Worm (Caenorhabditis elegans) whole organism, late embryonic: ENCODE data around the gene lmtr-5.

ENCODE experiments used
- F13H6.1 ChIP-seq: sonication (generic microtip); optimal IDR thresholded peaks from 2 replicates; lab custom pipeline; 2016; ENCODE audit warnings: missing genetic modification characterization, missing compliant biosample characterization
- K02D7.2 ChIP-seq: sonication (generic microtip); optimal IDR thresholded peaks from 2 replicates; lab custom pipeline; 2017; ENCODE audit warnings: mild to moderate bottlenecking, missing genetic modification characterization, missing compliant biosample characterization
- Y22D7AL.16 ChIP-seq: sonication (generic microtip); optimal IDR thresholded peaks from 2 replicates; lab custom pipeline; 2016; ENCODE audit warnings: missing genetic modification characterization, missing compliant biosample characterization
- ama-1 ChIP-seq: fragments of 150-350 bp; optimal IDR thresholded peaks from 2 replicates; lab custom pipeline; 2014
- ceh-14 ChIP-seq: sonication (generic microtip); optimal IDR thresholded peaks from 2 replicates; lab custom pipeline; 2016; ENCODE audit warnings: missing genotype, missing genetic modification characterization, missing compliant biosample characterization
- ceh-18 ChIP-seq: sonication (generic microtip); optimal IDR thresholded peaks from 2 replicates; lab custom pipeline; 2016; ENCODE audit warnings: missing genetic modification characterization, missing compliant biosample characterization
- ceh-19 ChIP-seq: fragments of 200-800 bp; sonication (Bioruptor generic); optimal IDR thresholded peaks from 2 replicates; lab custom pipeline; 2018; ENCODE audit warnings: mild to moderate bottlenecking, missing genetic modification characterization, missing compliant biosample characterization
- ceh-22 ChIP-seq: sonication (generic microtip); optimal IDR thresholded peaks from 2 replicates; lab custom pipeline; 2017; ENCODE audit warnings: missing biosample characterization, missing genetic modification characterization
- ceh-31 ChIP-seq: sonication (generic microtip); optimal IDR thresholded peaks from 2 replicates; lab custom pipeline; 2016; ENCODE audit warnings: missing genetic modification characterization, missing compliant biosample characterization
- ceh-6 ChIP-seq: fragments of 200-800 bp; sonication (Bioruptor generic); optimal IDR thresholded peaks from 2 replicates; lab custom pipeline; 2018; ENCODE audit warnings: mild to moderate bottlenecking, missing genetic modification characterization, missing compliant biosample characterization
- che-1 ChIP-seq: sonication (generic microtip); optimal IDR thresholded peaks from 2 replicates; lab custom pipeline; 2016; ENCODE audit warnings: mild to moderate bottlenecking, missing genetic modification characterization, missing compliant biosample characterization
- dmd-4 ChIP-seq: sonication (generic microtip); optimal IDR thresholded peaks from 2 replicates; lab custom pipeline; 2016; ENCODE audit warnings: borderline replicate concordance, missing genetic modification characterization, missing compliant biosample characterization
- elt-2 ChIP-seq: sonication (generic microtip); optimal IDR thresholded peaks from 2 replicates; lab custom pipeline; 2016; ENCODE audit warnings: missing genetic modification reagents, missing genetic modification characterization, missing compliant biosample characterization
- elt-4 ChIP-seq: sonication (generic microtip); optimal IDR thresholded peaks from 2 replicates; lab custom pipeline; 2016; ENCODE audit warnings: missing genetic modification characterization, missing compliant biosample characterization
- ets-4 ChIP-seq: sonication (generic microtip); optimal IDR thresholded peaks from 2 replicates; lab custom pipeline; 2016; ENCODE audit warnings: missing genetic modification characterization, missing compliant biosample characterization
- fax-1 ChIP-seq: sonication (generic microtip); optimal IDR thresholded peaks from 2 replicates; lab custom pipeline; 2016; ENCODE audit warnings: missing genotype, missing genetic modification characterization, missing compliant biosample characterization
- fkh-10 ChIP-seq: fragments of 150-350 bp; optimal IDR thresholded peaks from 2 replicates; lab custom pipeline; 2014; ENCODE audit warnings: missing biosample characterization, missing genetic modification reagents, missing genetic modification characterization
- fkh-6 ChIP-seq: sonication (generic microtip); optimal IDR thresholded peaks from 2 replicates; lab custom pipeline; 2016; ENCODE audit warnings: missing genetic modification characterization, missing compliant biosample characterization
- gmeb-2 ChIP-seq: sonication (generic microtip); optimal IDR thresholded peaks from 2 replicates; lab custom pipeline; 2016; ENCODE audit warnings: missing genetic modification characterization, inconsistent platforms, missing compliant biosample characterization
- hlh-15 ChIP-seq: sonication (generic microtip); optimal IDR thresholded peaks from 2 replicates; lab custom pipeline; 2016; ENCODE audit warnings: missing genetic modification characterization, missing compliant biosample characterization
- hlh-30 ChIP-seq: sonication (generic microtip); optimal IDR thresholded peaks from 2 replicates; lab custom pipeline; 2017; ENCODE audit warnings: antibody characterized with exemption, missing genetic modification characterization, missing compliant biosample characterization; ENCODE audit not compliant: insufficient read depth
- hlh-6 ChIP-seq: sonication (generic microtip); optimal IDR thresholded peaks from 2 replicates; lab custom pipeline; 2016; ENCODE audit warnings: missing genotype, missing genetic modification characterization, missing compliant biosample characterization
- lim-6 ChIP-seq: sonication (generic microtip); optimal IDR thresholded peaks from 2 replicates; lab custom pipeline; 2016; ENCODE audit warnings: missing genetic modification characterization, missing compliant biosample characterization
- madf-2 ChIP-seq: sonication (generic microtip); optimal IDR thresholded peaks from 2 replicates; lab custom pipeline; 2017; ENCODE audit warnings: missing genetic modification characterization, missing compliant biosample characterization
- nfya-1 ChIP-seq: sonication (generic microtip); optimal IDR thresholded peaks from 2 replicates; lab custom pipeline; 2017; ENCODE audit warnings: missing genetic modification characterization, mild to moderate bottlenecking, missing compliant biosample characterization, antibody characterized with exemption, moderate library complexity
- nhr-232 ChIP-seq: sonication (generic microtip); optimal IDR thresholded peaks from 2 replicates; lab custom pipeline; 2016; ENCODE audit warnings: missing genetic modification characterization, missing compliant biosample characterization
- npax-4 ChIP-seq: sonication (generic microtip); optimal IDR thresholded peaks from 2 replicates; lab custom pipeline; 2016; ENCODE audit warnings: missing genetic modification characterization, missing compliant biosample characterization
- odd-2 ChIP-seq: sonication (generic microtip); optimal IDR thresholded peaks from 2 replicates; lab custom pipeline; 2017; ENCODE audit warnings: antibody characterized with exemption, mild to moderate bottlenecking, missing genetic modification characterization, missing compliant biosample characterization
- pqm-1 ChIP-seq: sonication (generic microtip); optimal IDR thresholded peaks from 2 replicates; lab custom pipeline; 2016; ENCODE audit warnings: missing genetic modification characterization, missing compliant biosample characterization
- pros-1 ChIP-seq: fragments of 150-350 bp; optimal IDR thresholded peaks from 2 replicates; lab custom pipeline; 2014; ENCODE audit warnings: missing biosample characterization, missing genetic modification reagents, missing genetic modification characterization
- sdc-2 ChIP-seq: sonication (generic microtip); optimal IDR thresholded peaks from 2 replicates; lab custom pipeline; 2016; ENCODE audit warnings: missing genotype, missing genetic modification characterization, missing compliant biosample characterization
- sox-2 ChIP-seq: fragments of 200-800 bp; sonication (Bioruptor generic); IDR thresholded peaks from 2 replicates; pipeline ENCODE4 v1.3.6; 2022; ENCODE audit warnings: missing genetic modification reagents, missing genetic modification characterization, missing compliant biosample characterization
- sox-4 ChIP-seq: sonication (generic microtip); optimal IDR thresholded peaks from 2 replicates; lab custom pipeline; 2017; ENCODE audit warnings: mild to moderate bottlenecking, missing genetic modification characterization, inconsistent platforms, missing compliant biosample characterization
- syd-9 ChIP-seq: sonication (generic microtip); optimal IDR thresholded peaks from 2 replicates; lab custom pipeline; 2016; ENCODE audit warnings: mild to moderate bottlenecking, missing genetic modification characterization, moderate library complexity, missing compliant biosample characterization
- tbx-2 ChIP-seq: sonication (generic microtip); optimal IDR thresholded peaks from 2 replicates; lab custom pipeline; 2016; ENCODE audit warnings: missing genetic modification characterization, missing compliant biosample characterization
- tbx-7 ChIP-seq: sonication (generic microtip); optimal IDR thresholded peaks from 2 replicates; lab custom pipeline; 2016; ENCODE audit warnings: missing genotype, missing genetic modification characterization, missing compliant biosample characterization
- unc-42 ChIP-seq: sonication (generic microtip); optimal IDR thresholded peaks from 2 replicates; lab custom pipeline; 2016; ENCODE audit warnings: missing genotype, missing genetic modification characterization, missing compliant biosample characterization
- unc-55 ChIP-seq: sonication (generic microtip); optimal IDR thresholded peaks from 2 replicates; lab custom pipeline; 2017; ENCODE audit warnings: missing biosample characterization, missing genetic modification reagents, missing genetic modification characterization

The lmtr-5 gene

ce11 chrIII:3185232-3185631, 1.8 kb downstream of the lmtr-5 start:
- no peak for TF ChIP-seq sox-4 (tag; lab: Kevin White, UChicago)
- TF ChIP-seq unc-42 (tag; lab: Kevin White, UChicago), result no peak
- no peak for TF ChIP-seq nhr-232
- TF ChIP-seq unc-55 (GFP tag; lab: Kevin White, UChicago), result no peak
- TF ChIP-seq Y22D7AL.16 (tag; lab: Kevin White, UChicago), result no peak
- no peak for TF ChIP-seq fax-1 (tag; lab: Kevin White, UChicago)
- TF ChIP-seq sox-2 (GFP tag; lab: Robert Waterston, UW), result no peak
- no peak for TF ChIP-seq sdc-2 (tag; lab: Kevin White, UChicago)
- no peak for TF ChIP-seq ets-4
- no peak for TF ChIP-seq tbx-2
- no peak for TF ChIP-seq nfya-1 (tag; lab: Kevin White, UChicago)
- TF ChIP-seq pqm-1 (tag; lab: Kevin White, UChicago), result no peak
- no peak for TF ChIP-seq tbx-7 (tag; lab: Kevin White, UChicago)
- TF ChIP-seq lim-6 (tag; lab: Kevin White, UChicago), result no peak
- no peak for TF ChIP-seq ceh-19 (GFP tag; lab: Kevin White, UChicago)
- no peak for TF ChIP-seq ama-1
- TF ChIP-seq elt-4 (tag; lab: Kevin White, UChicago), result no peak
- no peak for TF ChIP-seq hlh-15 (tag; lab: Kevin White, UChicago)
- TF ChIP-seq ceh-31 (tag; lab: Kevin White, UChicago), result no peak

- TF ChIP-seq npax-4 (tag; lab: Kevin White, UChicago) (no peak), F13H6.1 (no peak), ceh-18 (tag; lab: Kevin White, UChicago) (no peak), gmeb-2 (tag; lab: Kevin White, UChicago) (no peak), hlh-30 (tag; lab: Kevin White, UChicago) (no peak), sdc-2 (tag; lab: Kevin White, UChicago) (no peak), syd-9 (no peak), elt-2 (tag; lab: Kevin White, UChicago) (no peak), fkh-6 (no peak)
Measured at ce11 chrIII:3185980-3186379, 2.5 kb downstream of the lmtr-5 start, which contains the start of gene mks-1. Gene mks-1, plus strand, starts transcription at chrIII:3186280.

- TF ChIP-seq sdc-2 (tag; lab: Kevin White, UChicago), result no peak
- TF ChIP-seq dmd-4 (tag; lab: Kevin White, UChicago), result no peak
- TF ChIP-seq lim-6 (tag; lab: Kevin White, UChicago), result no peak
- no peak for TF ChIP-seq fkh-10 (GFP tag; lab: Kevin White, UChicago)
- TF ChIP-seq hlh-6 (tag; lab: Kevin White, UChicago), result no peak
- TF ChIP-seq odd-2, result no peak
- TF ChIP-seq sox-2 (GFP tag; lab: Robert Waterston, UW), result no peak
- no peak for TF ChIP-seq ceh-14 (tag; lab: Kevin White, UChicago)
- no peak for TF ChIP-seq nfya-1 (tag; lab: Kevin White, UChicago)
- TF ChIP-seq fkh-6, result no peak
- TF ChIP-seq tbx-2, result no peak
- no peak for TF ChIP-seq madf-2
- TF ChIP-seq pros-1 (tag; lab: Kevin White, UChicago), result no peak
- TF ChIP-seq elt-2 (tag; lab: Kevin White, UChicago), result no peak
- TF ChIP-seq K02D7.2 (tag; lab: Kevin White, UChicago), result no peak
Measured at ce11 chrIII:3188564-3188963, 5.1 kb downstream of the lmtr-5 start.

- TF ChIP-seq Y22D7AL.16 (tag; lab: Kevin White, UChicago) (no peak), tbx-2 (no peak), unc-42 (tag; lab: Kevin White, UChicago) (no peak), ceh-22 (tag; lab: Kevin White, UChicago) (no peak), ceh-6 (GFP tag; lab: Kevin White, UChicago) (no peak), che-1 (no peak)
- TF ChIP-seq, all 69 proteins: peak for 0
Measured at ce11 chrIII:3190660-3191059, 7.2 kb downstream of the lmtr-5 start.
